Fruit fly (Drosophila melanogaster) whole organism, wandering third instar larva: ENCODE results near the gene Chsy.

ENCODE experiments used
- Abd-B ChIP-seq: fragments of >200 bp; optimal IDR thresholded peaks from 2 replicates; lab custom pipeline; 2017; ENCODE audit warnings: missing biosample characterization, missing genetic modification characterization
- CG32264 ChIP-seq: fragments of 200-800 bp; sonication (Bioruptor generic); optimal IDR thresholded peaks from 2 replicates; lab custom pipeline; 2016; ENCODE audit warnings: missing biosample characterization, missing genetic modification characterization
- Hr78 ChIP-seq: fragments of >200 bp; optimal IDR thresholded peaks from 2 replicates; lab custom pipeline; 2017; ENCODE audit warnings: missing biosample characterization, missing genetic modification characterization
- Sp1 ChIP-seq: fragments of 200-800 bp; sonication (Bioruptor generic); optimal IDR thresholded peaks from 3 replicates; lab custom pipeline; 2019; ENCODE audit warnings: missing biosample characterization, mild to moderate bottlenecking, missing genetic modification characterization, moderate library complexity
- br ChIP-seq: fragments of 200-800 bp; sonication (Bioruptor generic); optimal IDR thresholded peaks from 2 replicates; lab custom pipeline; 2016; ENCODE audit warnings: missing biosample characterization, missing genetic modification characterization
- ey ChIP-seq: fragments of 200-800 bp; sonication (Bioruptor generic); optimal IDR thresholded peaks from 2 replicates; lab custom pipeline; 2016; ENCODE audit warnings: missing biosample characterization, missing genetic modification characterization
- jim ChIP-seq: fragments of 175-275, 200-325 bp; sonication (Bioruptor generic); optimal IDR thresholded peaks from 2 replicates; lab custom pipeline; 2016; ENCODE audit warnings: missing biosample characterization, mild to moderate bottlenecking, missing genetic modification characterization
- lola ChIP-seq: fragments of >200 bp; optimal IDR thresholded peaks from 2 replicates; lab custom pipeline; 2017; ENCODE audit warnings: missing biosample characterization, missing genetic modification characterization
- psq ChIP-seq: fragments of 200-800 bp; sonication (Bioruptor generic); optimal IDR thresholded peaks from 3 replicates; lab custom pipeline; 2017; ENCODE audit warnings: missing biosample characterization, mild to moderate bottlenecking, missing genetic modification characterization, moderate library complexity
- rgr ChIP-seq: fragments of 200-800 bp; sonication (Bioruptor generic); optimal IDR thresholded peaks from 3 replicates; lab custom pipeline; 2016; ENCODE audit warnings: missing biosample characterization, mild to moderate bottlenecking, missing genetic modification characterization
- tai ChIP-seq: sonication (Bioruptor generic); optimal IDR thresholded peaks from 2 replicates; lab custom pipeline; 2016; ENCODE audit warnings: missing biosample characterization, missing genetic modification characterization

dm6 chrX:15616532-15616931 is 23.2 kb upstream of the Chsy start:
- no peak for TF ChIP-seq Hr78
- TF ChIP-seq psq (GFP tag; lab: Kevin White, UChicago), result no peak
- TF ChIP-seq br (GFP tag; lab: Kevin White, UChicago), result no peak
- no peak for TF ChIP-seq Sp1 (GFP tag; lab: Kevin White, UChicago)
- TF ChIP-seq ey (GFP tag; lab: Kevin White, UChicago), result no peak
- no peak for TF ChIP-seq rgr (GFP tag; lab: Kevin White, UChicago)
- no peak for TF ChIP-seq tai (GFP tag; lab: Kevin White, UChicago)
- no peak for TF ChIP-seq Abd-B
- TF ChIP-seq lola (GFP tag; lab: Kevin White, UChicago), result no peak
- TF ChIP-seq jim (GFP tag; lab: Kevin White, UChicago), result no peak
- no peak for TF ChIP-seq CG32264
